Worm (Caenorhabditis elegans) whole organism, young adult: ENCODE measurements around the gene Y105C5B.19.
"Not testable (repeated sequence)": the region's sequence is repeated elsewhere in the genome, so short reads cannot be mapped to it uniquely, and the experiment has no call there.

ENCODE experiments used
- Y53F4B.3 ChIP-seq: fragments of 200-800 bp; sonication (Bioruptor generic); IDR thresholded peaks from 2 replicates; pipeline ENCODE4 v1.3.6; 2022; ENCODE audit warnings: missing genetic modification reagents, missing genetic modification characterization, missing compliant biosample characterization
- Y67H2A.10 ChIP-seq: fragments of 200-800 bp; sonication (Bioruptor generic); conservative IDR thresholded peaks from 2 replicates; pipeline ENCODE4 v1.3.6; 2022; ENCODE audit warnings: missing genetic modification reagents, missing genetic modification characterization, missing compliant biosample characterization
- ama-1 ChIP-seq, 3 experiments: fragments of 150-350 bp in 1 of 3; sonication (generic microtip) in 2 of 3; optimal IDR thresholded peaks; 2 replicates each; lab custom pipeline; 2014 to 2018; ENCODE audit warnings: missing biosample characterization in 2 of 3, missing genetic modification characterization in 2 of 3, missing genetic modification reagents in 2 of 3
- atf-7 ChIP-seq: sonication (generic microtip); optimal IDR thresholded peaks from 2 replicates; lab custom pipeline; 2017; ENCODE audit warnings: mild to moderate bottlenecking, missing genetic modification characterization, missing compliant biosample characterization
- ceh-27 ChIP-seq: fragments of 200-800 bp; sonication (Bioruptor generic); optimal IDR thresholded peaks from 2 replicates; lab custom pipeline; 2018; ENCODE audit warnings: mild to moderate bottlenecking, missing genetic modification characterization, moderate library complexity, missing compliant biosample characterization
- dpl-1 ChIP-seq: fragments of 150-350 bp; optimal IDR thresholded peaks from 2 replicates; lab custom pipeline; 2014; ENCODE audit warnings: missing biosample characterization, missing genetic modification reagents, missing genetic modification characterization
- ets-4 ChIP-seq: fragments of 200-800 bp; sonication (Bioruptor generic); optimal IDR thresholded peaks from 2 replicates; lab custom pipeline; 2018; ENCODE audit warnings: mild to moderate bottlenecking, missing genetic modification characterization, missing compliant biosample characterization
- fkh-3 ChIP-seq: sonication (generic microtip); optimal IDR thresholded peaks from 2 replicates; lab custom pipeline; 2016; ENCODE audit warnings: mild to moderate bottlenecking, missing genetic modification characterization, missing compliant biosample characterization
- hlh-26 ChIP-seq: fragments of 200-800 bp; sonication (Bioruptor generic); conservative IDR thresholded peaks from 2 replicates; pipeline ENCODE4 v1.3.6; 2022; ENCODE audit warnings: missing genetic modification reagents, missing genetic modification characterization, missing compliant biosample characterization
- madf-6 ChIP-seq: fragments of 200-800 bp; sonication (Bioruptor generic); IDR thresholded peaks from 2 replicates; pipeline ENCODE4 v1.3.6; 2022; ENCODE audit warnings: missing genetic modification reagents, missing genetic modification characterization, missing compliant biosample characterization
- snpc-4 ChIP-seq, 5 experiments: fragments of 150-350 bp in 1 of 5; sonication (generic microtip) in 4 of 5; optimal IDR thresholded peaks; 2 replicates each; lab custom pipeline; 2014 to 2018; ENCODE audit warnings: missing genetic modification characterization in 5 of 5, missing biosample characterization in 3 of 5, antibody characterized with exemption in 2 of 5, mild to moderate bottlenecking in 2 of 5, missing compliant biosample characterization in 2 of 5, missing genotype in 2 of 5, moderate library complexity in 2 of 5, missing genetic modification reagents in 1 of 5
- tlf-1 ChIP-seq: fragments of 200-800 bp; sonication (Bioruptor generic); optimal IDR thresholded peaks from 2 replicates; lab custom pipeline; 2018; ENCODE audit warnings: mild to moderate bottlenecking, missing genetic modification characterization, missing compliant biosample characterization
- xnd-1 ChIP-seq: sonication (generic microtip); optimal IDR thresholded peaks from 2 replicates; lab custom pipeline; 2016; ENCODE audit warnings: missing genotype, missing genetic modification reagents, missing genetic modification characterization, missing compliant biosample characterization

- TF ChIP-seq ets-4 (GFP tag; lab: Kevin White, UChicago); dpl-1 (GFP tag; lab: Kevin White, UChicago); Y53F4B.3; Y67H2A.10 (GFP tag; lab: Robert Waterston, UW); atf-7 (tag; lab: Kevin White, UChicago); madf-6; snpc-4 (GFP tag; optimal IDR thresholded peaks at IDR 0.05; lab: Kevin White, UChicago); ceh-27; hlh-26 (GFP tag; lab: Robert Waterston, UW); ama-1 (optimal IDR thresholded peaks at IDR 0.05; lab: Kevin White, UChicago); ama-1 (GFP tag; optimal IDR thresholded peaks at IDR 0.05; lab: Kevin White, UChicago); xnd-1 (tag; lab: Kevin White, UChicago); tlf-1 (GFP tag; lab: Kevin White, UChicago); fkh-3: not testable (repeated sequence)
- TF ChIP-seq snpc-4 (tag; optimal IDR thresholded peaks at IDR 0.05; lab: Kevin White, UChicago) = peak in 1 of 4 experiments; percentile 87
These were observed 47.1 kb upstream of the Y105C5B.19 start for ce11 chrIV:16030854-16031373.
